Worm (Caenorhabditis elegans) whole organism, midembryonic: ENCODE data around the gene C25H3.16.

ENCODE experiments used
- T22C8.4 ChIP-seq: fragments of 200-800 bp; sonication (Bioruptor generic); IDR thresholded peaks from 2 replicates; pipeline ENCODE4 v1.3.6; 2022; ENCODE audit warnings: missing genetic modification characterization, missing compliant biosample characterization
- cog-1 ChIP-seq: sonication (generic microtip); optimal IDR thresholded peaks from 2 replicates; lab custom pipeline; 2016; ENCODE audit warnings: missing genetic modification characterization, missing compliant biosample characterization
- flt-1 ChIP-seq: fragments of 200-800 bp; sonication (Bioruptor generic); IDR thresholded peaks from 2 replicates; pipeline ENCODE4 v1.3.6; 2022; ENCODE audit warnings: missing genetic modification characterization, missing compliant biosample characterization
- klf-2 ChIP-seq: fragments of 200-800 bp; sonication (Bioruptor generic); conservative IDR thresholded peaks from 2 replicates; pipeline ENCODE4 v1.3.6; 2022; ENCODE audit warnings: missing genetic modification reagents, missing genetic modification characterization, missing compliant biosample characterization
- ref-1 ChIP-seq: fragments of 200-800 bp; sonication (Bioruptor generic); conservative IDR thresholded peaks from 2 replicates; pipeline ENCODE4 v1.3.6; 2022; ENCODE audit warnings: missing genetic modification reagents, missing genetic modification characterization, missing compliant biosample characterization
- ztf-23 ChIP-seq: fragments of 200-800 bp; sonication (Bioruptor generic); IDR thresholded peaks from 2 replicates; pipeline ENCODE4 v1.3.6; 2022; ENCODE audit warnings: missing genetic modification reagents, missing genetic modification characterization, missing compliant biosample characterization
- ztf-29 ChIP-seq: fragments of 200-800 bp; sonication (Bioruptor generic); IDR thresholded peaks from 2 replicates; pipeline ENCODE4 v1.3.6; 2022; ENCODE audit warnings: missing genetic modification reagents, missing genetic modification characterization, missing compliant biosample characterization

DNA sequence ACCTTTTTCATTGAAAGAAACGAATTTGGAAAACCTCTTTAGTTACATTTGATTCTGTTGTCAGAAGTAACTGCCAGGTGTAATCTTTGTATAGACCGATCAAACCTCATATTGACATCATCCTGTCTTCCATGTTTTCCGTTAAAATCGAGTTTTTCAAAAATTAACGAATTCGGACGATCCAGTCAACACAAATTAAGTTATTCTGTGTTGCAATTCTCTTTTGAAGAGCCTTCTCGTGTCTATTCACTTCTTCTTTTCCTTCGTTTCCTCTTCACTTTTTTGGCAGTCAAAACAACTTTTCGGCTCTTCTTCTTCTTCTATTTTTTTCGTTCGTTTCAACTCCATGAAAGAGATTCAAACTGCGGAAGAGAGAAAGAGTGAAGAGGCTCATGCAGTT lies 42.1 kb downstream of the C25H3.16 start:
- TF ChIP-seq ztf-29 (GFP tag; lab: Robert Waterston, UW), result no peak
- TF ChIP-seq ref-1 (GFP tag; lab: Robert Waterston, UW), result no peak
- no peak for TF ChIP-seq flt-1 (GFP tag; lab: Robert Waterston, UW)
- no peak for TF ChIP-seq T22C8.4 (GFP tag; lab: Robert Waterston, UW)
- no peak for TF ChIP-seq ztf-23 (GFP tag; lab: Robert Waterston, UW)
- no peak for TF ChIP-seq klf-2 (GFP tag; lab: Robert Waterston, UW)
- TF ChIP-seq cog-1 (tag; lab: Kevin White, UChicago), result no peak
